Worm (Caenorhabditis elegans) whole organism, L1 larva: Measurements from ENCODE around the gene srh-79.

ENCODE experiments used
- lir-3 ChIP-seq: sonication (generic microtip); optimal IDR thresholded peaks from 2 replicates; lab custom pipeline; 2016; ENCODE audit warnings: mild to moderate bottlenecking, missing genetic modification characterization, moderate library complexity, missing compliant biosample characterization; ENCODE audit not compliant: poor library complexity
- nhr-12 ChIP-seq: sonication (generic microtip); optimal IDR thresholded peaks from 2 replicates; lab custom pipeline; 2017; ENCODE audit warnings: missing biosample characterization, missing genetic modification characterization
- nhr-90 ChIP-seq: sonication (generic microtip); optimal IDR thresholded peaks from 2 replicates; lab custom pipeline; 2016; ENCODE audit warnings: mild to moderate bottlenecking, missing genetic modification characterization, missing compliant biosample characterization; ENCODE audit not compliant: poor library complexity
- skn-1 ChIP-seq: fragments of 150-350 bp; optimal IDR thresholded peaks from 2 replicates; lab custom pipeline; 2014; ENCODE audit warnings: missing biosample characterization, missing genetic modification characterization
- tbx-2 ChIP-seq: sonication (generic microtip); optimal IDR thresholded peaks from 2 replicates; lab custom pipeline; 2016; ENCODE audit warnings: missing genetic modification characterization, missing compliant biosample characterization
- unc-130 ChIP-seq: fragments of 150-350 bp; optimal IDR thresholded peaks from 2 replicates; lab custom pipeline; 2017; ENCODE audit warnings: missing biosample characterization, missing genetic modification characterization, inconsistent platforms
- xbp-1 ChIP-seq: sonication (generic microtip); optimal IDR thresholded peaks from 2 replicates; lab custom pipeline; 2016; ENCODE audit warnings: missing genetic modification characterization, missing compliant biosample characterization

- TF ChIP-seq skn-1 (tag; lab: Kevin White, UChicago) (no peak), tbx-2 (tag; lab: Kevin White, UChicago) (no peak), unc-130 (no peak), lir-3 (no peak), xbp-1 (no peak), nhr-12 (tag; lab: Kevin White, UChicago) (no peak), nhr-90 (tag; lab: Kevin White, UChicago) (no peak)
Measured at ce11 chrV:7548017-7548416, 50.5 kb downstream of the srh-79 start.
